Worm (Caenorhabditis elegans): Measurements from ENCODE around the gene cyp-14A3.

ce11 chrX:13242231-13242630, 31.8 kb downstream of the cyp-14A3 start, which contains the start of gene K08H2.5:
- TF ChIP-seq unc-62 (GFP tag; optimal IDR thresholded peaks at IDR 0.05) = no peak
- no peak for TF ChIP-seq bed-3 (GFP tag; optimal IDR thresholded peaks at IDR 0.05)
- no peak for TF ChIP-seq nhr-76 (tag; optimal IDR thresholded peaks at IDR 0.05)
- no peak for TF ChIP-seq lin-32 (GFP tag; optimal IDR thresholded peaks at IDR 0.05)
- TF ChIP-seq lin-13 (tag; optimal IDR thresholded peaks at IDR 0.05) = no peak
- no peak for TF ChIP-seq lsy-2 (tag; optimal IDR thresholded peaks at IDR 0.05)
- no peak for TF ChIP-seq ham-2 (GFP tag; optimal IDR thresholded peaks at IDR 0.05)
- no peak for TF ChIP-seq nhr-237 (tag; optimal IDR thresholded peaks at IDR 0.05)
- TF ChIP-seq unc-39 (tag; optimal IDR thresholded peaks at IDR 0.05) = no peak
- TF ChIP-seq nhr-2 (tag; optimal IDR thresholded peaks at IDR 0.05) = no peak
- no peak for TF ChIP-seq elt-1 (tag; optimal IDR thresholded peaks at IDR 0.05; ENCODE audit: borderline replicate concordance, insufficient read depth)
- no peak for TF ChIP-seq flh-1 (GFP tag; optimal IDR thresholded peaks at IDR 0.05)
- no peak for TF ChIP-seq mep-1 (tag; optimal IDR thresholded peaks at IDR 0.05)
- no peak for TF ChIP-seq ztf-11 (tag; optimal IDR thresholded peaks at IDR 0.05)
